Worm (Caenorhabditis elegans): Measurements from ENCODE around the gene C02F4.5.

Gene C02F4.5

DNA sequence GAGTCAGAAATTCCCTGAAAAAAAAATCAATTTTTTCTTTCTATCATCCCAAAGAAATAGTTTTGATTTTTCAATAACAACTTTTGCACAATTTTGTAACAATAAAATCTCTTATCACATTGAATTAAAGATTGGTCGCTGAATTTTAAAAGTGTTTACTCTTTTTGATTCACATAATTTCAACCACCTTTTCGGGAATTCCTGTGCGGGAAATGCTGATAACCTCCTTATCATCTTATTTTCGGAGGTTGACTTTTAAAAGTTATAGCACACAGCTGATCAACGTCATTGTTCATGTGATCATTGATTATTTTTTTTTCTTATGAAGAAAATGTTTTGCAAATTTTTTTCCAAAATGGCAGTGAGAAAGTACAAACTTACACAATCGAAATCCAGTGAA is 19.4 kb upstream of the C02F4.5 start:
- TF ChIP-seq cey-2 (tag; optimal IDR thresholded peaks at IDR 0.05; ENCODE audit: borderline replicate concordance, insufficient read depth) (no peak), spr-1 (tag; optimal IDR thresholded peaks at IDR 0.05) (no peak), fkh-10 (GFP tag; optimal IDR thresholded peaks at IDR 0.05) (no peak), hlh-11 (tag; optimal IDR thresholded peaks at IDR 0.05) (peak; percentile 57), hlh-30 (tag; optimal IDR thresholded peaks at IDR 0.05; ENCODE audit: insufficient read depth) (peak; percentile 15), php-3 (GFP tag; IDR thresholded peaks at IDR 0.05) (peak; percentile 56; the same call in 1 of the 2 replicates), tra-1 (GFP tag; IDR thresholded peaks at IDR 0.05) (no peak), pqm-1 (tag; optimal IDR thresholded peaks at IDR 0.05) (peak; percentile 75), Y75B8A.6 (GFP tag; IDR thresholded peaks at IDR 0.05) (no peak), daf-19 (GFP tag; conservative IDR thresholded peaks at IDR 0.05) (no peak), zfp-3 (GFP tag; conservative IDR thresholded peaks at IDR 0.05) (no peak), ceh-44 (GFP tag; IDR thresholded peaks at IDR 0.05) (no peak), nhr-25 (tag; optimal IDR thresholded peaks at IDR 0.05; ENCODE audit: borderline replicate concordance, insufficient read depth) (no peak), nhr-77 (tag; optimal IDR thresholded peaks at IDR 0.05) (peak; percentile 73), ceh-62 (tag; optimal IDR thresholded peaks at IDR 0.05) (no peak), nhr-76 (tag; optimal IDR thresholded peaks at IDR 0.05) (no peak), attf-4 (tag; optimal IDR thresholded peaks at IDR 0.05) (no peak), daf-16 (GFP tag; optimal IDR thresholded peaks at IDR 0.05) (no peak), daf-16 (tag; optimal IDR thresholded peaks at IDR 0.05) (peak; percentile 91), nhr-28 (tag; optimal IDR thresholded peaks at IDR 0.05) (peak; percentile 65), ctbp-1 (GFP tag; IDR thresholded peaks at IDR 0.05) (no peak), nhr-41 (GFP tag; IDR thresholded peaks at IDR 0.05) (no peak), dmd-6 (GFP tag; IDR thresholded peaks at IDR 0.05) (peak; percentile 74), hif-1 (tag; optimal IDR thresholded peaks at IDR 0.05) (no peak), dve-1 (tag; optimal IDR thresholded peaks at IDR 0.05; ENCODE audit: insufficient read depth) (peak; percentile 62), zfp-2 (tag; optimal IDR thresholded peaks at IDR 0.05) (no peak), mep-1 (tag; optimal IDR thresholded peaks at IDR 0.05) (no peak), hmg-1.1 (GFP tag; IDR thresholded peaks at IDR 0.05) (no peak), lin-13 (GFP tag; optimal IDR thresholded peaks at IDR 0.05) (no peak)

DNA sequence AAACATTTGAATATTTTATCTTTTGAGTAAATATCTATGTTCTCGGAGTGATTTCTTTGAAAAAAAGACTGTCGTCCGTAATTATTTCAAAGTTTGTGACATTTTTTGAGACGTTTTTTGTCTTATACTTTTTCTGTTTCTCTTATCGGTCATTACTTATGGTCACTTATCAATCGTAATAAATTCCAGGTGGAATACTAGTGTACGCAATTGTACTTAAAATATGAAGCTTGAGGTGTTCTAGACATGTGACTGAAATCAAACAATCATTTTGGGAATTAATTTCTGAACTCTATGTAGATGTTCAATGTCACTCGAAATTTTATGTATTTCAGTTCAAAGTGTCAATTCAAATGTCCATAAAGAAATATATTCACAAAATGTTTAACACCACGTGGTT is 18.3 kb upstream of the C02F4.5 start:
- TF ChIP-seq nhr-28 (tag; optimal IDR thresholded peaks at IDR 0.05) (peak; percentile 18), ceh-44 (GFP tag; IDR thresholded peaks at IDR 0.05) (no peak), R02D3.7 (tag; optimal IDR thresholded peaks at IDR 0.05) (no peak)

DNA sequence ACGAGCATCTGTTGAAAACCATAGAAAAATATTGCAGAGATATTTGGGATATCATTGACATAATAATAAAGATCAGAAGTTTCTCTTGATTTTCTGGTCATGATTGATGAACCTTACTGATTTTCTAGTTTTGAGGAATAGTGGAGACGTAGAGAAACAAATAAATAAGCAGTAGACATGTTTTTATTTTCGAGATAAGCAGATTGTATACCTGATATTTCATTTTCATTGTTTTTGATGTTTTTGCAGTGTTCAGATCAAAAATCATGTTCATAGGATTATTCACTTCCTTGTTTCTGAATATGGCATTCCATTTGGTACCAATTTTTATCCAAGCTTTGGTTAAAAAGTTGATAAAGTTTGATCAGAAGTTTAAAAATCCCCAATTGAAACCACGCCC is 14.6 kb upstream of the C02F4.5 start, which contains the start of gene T07G12.4:
TSS of gene T07G12.4 (minus strand) at position 101 of the 400 bp plus-strand sequence.
- no peak for TF ChIP-seq hlh-11 (tag; optimal IDR thresholded peaks at IDR 0.05)
- TF ChIP-seq nhr-28 (tag; optimal IDR thresholded peaks at IDR 0.05) = no peak
- peak; percentile 82 for TF ChIP-seq aha-1 (tag)

DNA sequence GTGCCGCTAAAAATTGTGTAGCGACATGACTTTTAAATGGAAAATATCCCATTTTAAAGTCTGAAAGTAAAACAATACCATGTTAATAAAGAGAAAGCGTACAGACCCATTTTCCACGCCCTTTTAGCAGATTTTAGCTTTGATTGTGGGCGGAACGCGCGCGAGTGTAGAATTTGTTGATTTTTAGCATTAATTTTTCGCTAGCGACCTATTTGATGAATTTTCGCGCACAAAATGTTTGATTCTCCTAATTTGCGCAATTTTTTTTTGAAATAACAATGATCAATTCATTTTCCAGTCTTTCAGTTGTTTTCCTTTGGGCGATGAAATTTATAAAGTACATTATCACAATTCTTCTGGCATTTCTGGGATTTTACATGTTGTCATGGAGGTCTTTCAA is 9.7 kb upstream of the C02F4.5 start, which contains the start of gene T07G12.3:
TSS of gene T07G12.3 (plus strand) at position 301 of the 400 bp plus-strand sequence.
- no peak for TF ChIP-seq Y105C5A.15 (GFP tag; IDR thresholded peaks at IDR 0.05)
- no peak for TF ChIP-seq duxl-1 (tag; optimal IDR thresholded peaks at IDR 0.05; ENCODE audit: poor library complexity)
- TF ChIP-seq dmd-9 (GFP tag; IDR thresholded peaks at IDR 0.05) = no peak
- TF ChIP-seq ZK337.2 (GFP tag; IDR thresholded peaks at IDR 0.05) = no peak
- no peak for TF ChIP-seq pha-4 (GFP tag; IDR thresholded peaks at IDR 0.05)
- TF ChIP-seq pha-4 (tag; optimal IDR thresholded peaks at IDR 0.05) = no peak
- no peak for TF ChIP-seq attf-4 (tag; optimal IDR thresholded peaks at IDR 0.05)
- no peak for TF ChIP-seq hlh-30 (tag; optimal IDR thresholded peaks at IDR 0.05; ENCODE audit: insufficient read depth)
- no peak for TF ChIP-seq nhr-102 (tag; optimal IDR thresholded peaks at IDR 0.05)
- TF ChIP-seq zip-11 (GFP tag; IDR thresholded peaks at IDR 0.05) = no peak
- no peak for TF ChIP-seq F26F4.8 (GFP tag; conservative IDR thresholded peaks at IDR 0.05)
- no peak for TF ChIP-seq aly-2 (tag; optimal IDR thresholded peaks at IDR 0.05)
- no peak for TF ChIP-seq pqm-1 (tag; optimal IDR thresholded peaks at IDR 0.05)
- no peak for TF ChIP-seq dve-1 (tag; optimal IDR thresholded peaks at IDR 0.05; ENCODE audit: insufficient read depth)
